Fruit fly (Drosophila melanogaster): ENCODE data around the gene CG5863.

dm6 chr3R:17410808-17411207 lies at the start of gene CG5863:
- no peak for TF ChIP-seq CG4496 (GFP tag; IDR thresholded peaks at IDR 0.05)
- TF ChIP-seq CG13204 (GFP tag; optimal IDR thresholded peaks at IDR 0.05) = no peak
- no peak for TF ChIP-seq CG10348 (GFP tag; IDR thresholded peaks at IDR 0.05)
- no peak for TF ChIP-seq CG15710 (tag; optimal IDR thresholded peaks at IDR 0.05)
- TF ChIP-seq Ets98B (GFP tag; IDR thresholded peaks at IDR 0.05) = no peak

Measured in whole organism, pupa.